Worm (Caenorhabditis elegans): ENCODE results near the gene vem-1.

ce11 chrX:8054478-8054877 lies 33.9 kb downstream of the vem-1 start:
- TF ChIP-seq sdc-2 (tag; optimal IDR thresholded peaks at IDR 0.05) = no peak
- TF ChIP-seq che-1 (tag; optimal IDR thresholded peaks at IDR 0.05) = no peak
- no peak for TF ChIP-seq pha-4 (tag; optimal IDR thresholded peaks at IDR 0.05)
- no peak for TF ChIP-seq zip-5 (tag; optimal IDR thresholded peaks at IDR 0.05)
- no peak for TF ChIP-seq odd-2 (tag; optimal IDR thresholded peaks at IDR 0.05)
- no peak for TF ChIP-seq ceh-30 (tag; optimal IDR thresholded peaks at IDR 0.05)
- TF ChIP-seq npax-4 (tag; optimal IDR thresholded peaks at IDR 0.05) = no peak
- no peak for TF ChIP-seq fax-1 (tag; optimal IDR thresholded peaks at IDR 0.05)
- no peak for TF ChIP-seq hlh-8 (tag; optimal IDR thresholded peaks at IDR 0.05)
- no peak for TF ChIP-seq nhr-11 (tag; optimal IDR thresholded peaks at IDR 0.05)
- no peak for TF ChIP-seq ceh-6 (GFP tag; optimal IDR thresholded peaks at IDR 0.05)
- no peak for TF ChIP-seq F13H6.1 (tag; optimal IDR thresholded peaks at IDR 0.05)
- TF ChIP-seq T23F11.4 (GFP tag; optimal IDR thresholded peaks at IDR 0.05) = no peak
- no peak for TF ChIP-seq tbx-2 (tag; optimal IDR thresholded peaks at IDR 0.05)
